Fruit fly (Drosophila melanogaster): ENCODE data around the gene fng.

Gene fng

DNA sequence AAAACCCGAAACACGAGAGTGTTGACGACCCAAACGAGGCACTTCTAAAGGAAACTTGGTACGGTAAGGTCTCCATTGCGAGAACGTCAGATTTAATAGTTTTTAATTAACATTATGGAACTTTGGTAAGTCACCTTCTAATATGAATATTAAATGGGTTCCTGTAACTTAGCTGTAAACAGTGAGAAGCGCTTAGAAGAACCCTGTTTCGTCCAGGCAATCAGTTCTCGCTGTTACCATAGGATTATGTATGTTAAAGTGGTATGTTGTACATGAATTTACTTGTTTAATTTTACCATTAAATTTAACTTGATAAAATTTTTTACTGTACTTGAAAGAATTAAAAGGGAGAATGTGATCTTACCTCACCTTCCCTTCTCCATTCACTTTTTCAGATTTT lies 27.5 kb downstream of the fng start (continued):
- no peak for TF ChIP-seq Nf-YB (GFP tag; optimal IDR thresholded peaks at IDR 0.05)
- no peak for TF ChIP-seq cas (GFP tag; IDR thresholded peaks at IDR 0.05)
- no peak for TF ChIP-seq C15 (GFP tag; IDR thresholded peaks at IDR 0.05)
- peak; percentile 45 for TF ChIP-seq Med (GFP tag)
- TF ChIP-seq chn (GFP tag; optimal IDR thresholded peaks at IDR 0.05) = no peak
- no peak for TF ChIP-seq crp (GFP tag; optimal IDR thresholded peaks at IDR 0.05)
- TF ChIP-seq jigr1 (GFP tag; IDR thresholded peaks at IDR 0.05) = no peak
- no peak for TF ChIP-seq her (GFP tag; optimal IDR thresholded peaks at IDR 0.05)
- no peak for TF ChIP-seq CG4707 (GFP tag; optimal IDR thresholded peaks at IDR 0.05)
- TF ChIP-seq ab (GFP tag; optimal IDR thresholded peaks at IDR 0.05) = no peak
- TF ChIP-seq CG3995 (GFP tag; optimal IDR thresholded peaks at IDR 0.05) = no peak
- no peak for TF ChIP-seq CG6272 (GFP tag; IDR thresholded peaks at IDR 0.05)
- TF ChIP-seq Rfx (GFP tag; IDR thresholded peaks at IDR 0.05) = no peak
- TF ChIP-seq CG6683 (GFP tag; optimal IDR thresholded peaks at IDR 0.05) = no peak
- TF ChIP-seq CG11723 (GFP tag; optimal IDR thresholded peaks at IDR 0.05) = no peak
- no peak for TF ChIP-seq Dfd (GFP tag; optimal IDR thresholded peaks at IDR 0.05)
- TF ChIP-seq crc (GFP tag; optimal IDR thresholded peaks at IDR 0.05) = no peak
- no peak for TF ChIP-seq jing (GFP tag; optimal IDR thresholded peaks at IDR 0.05)
- TF ChIP-seq Oli (tag; optimal IDR thresholded peaks at IDR 0.05) = peak; percentile 38
- TF ChIP-seq BtbVII (GFP tag; optimal IDR thresholded peaks at IDR 0.05) = no peak
- no peak for TF ChIP-seq CG18011 (GFP tag; optimal IDR thresholded peaks at IDR 0.05)
- TF ChIP-seq mam (GFP tag; optimal IDR thresholded peaks at IDR 0.05) = peak; percentile 16
- no peak for TF ChIP-seq exex (tag; optimal IDR thresholded peaks at IDR 0.05)
- no peak for TF ChIP-seq Eip74EF (GFP tag; optimal IDR thresholded peaks at IDR 0.05)
- TF ChIP-seq CG10959 (GFP tag; IDR thresholded peaks at IDR 0.05) = no peak
- peak; percentile 3 for TF ChIP-seq CG12391 (tag; optimal IDR thresholded peaks at IDR 0.05)
- no peak for TF ChIP-seq chm (GFP tag; IDR thresholded peaks at IDR 0.05)
- TF ChIP-seq abd-A (tag; optimal IDR thresholded peaks at IDR 0.05) = no peak
- no peak for TF ChIP-seq btn (GFP tag; optimal IDR thresholded peaks at IDR 0.05)
- no peak for TF ChIP-seq Optix (GFP tag; IDR thresholded peaks at IDR 0.05)
- TF ChIP-seq trh (GFP tag; optimal IDR thresholded peaks at IDR 0.05) = no peak
- TF ChIP-seq CG4617 (GFP tag; optimal IDR thresholded peaks at IDR 0.05; ENCODE audit: borderline replicate concordance) = no peak
- TF ChIP-seq CG1529 (GFP tag; optimal IDR thresholded peaks at IDR 0.05) = no peak
- TF ChIP-seq HLH54F (GFP tag; optimal IDR thresholded peaks at IDR 0.05) = no peak
- TF ChIP-seq CG12155 (GFP tag; optimal IDR thresholded peaks at IDR 0.05) = no peak
- TF ChIP-seq GATAe (GFP tag; conservative IDR thresholded peaks at IDR 0.05) = no peak
- no peak for TF ChIP-seq insv (GFP tag; optimal IDR thresholded peaks at IDR 0.05)
- TF ChIP-seq unc-4 (GFP tag; IDR thresholded peaks at IDR 0.05; ENCODE audit: partially characterized antibody) = no peak
- TF ChIP-seq seq (GFP tag; IDR thresholded peaks at IDR 0.05) = no peak
- TF ChIP-seq NfI (GFP tag; optimal IDR thresholded peaks at IDR 0.05) = peak; percentile 19
- TF ChIP-seq lola (GFP tag; optimal IDR thresholded peaks at IDR 0.05) = peak in 1 of 3 experiments; percentile 28
- no peak for TF ChIP-seq nerfin-2 (GFP tag; IDR thresholded peaks at IDR 0.05; ENCODE audit: partially characterized antibody)
- no peak for TF ChIP-seq gcm2 (GFP tag; optimal IDR thresholded peaks at IDR 0.05)
- no peak for TF ChIP-seq Rx (GFP tag; IDR thresholded peaks at IDR 0.05)
- no peak for TF ChIP-seq Ptx1 (GFP tag; IDR thresholded peaks at IDR 0.05)
- no peak for TF ChIP-seq da (GFP tag; optimal IDR thresholded peaks at IDR 0.05)
- peak in 1 of 2 experiments; percentile 15 for TF ChIP-seq Pdp1 (GFP tag; optimal IDR thresholded peaks at IDR 0.05)
- TF ChIP-seq dpn (GFP tag; optimal IDR thresholded peaks at IDR 0.05) = no peak
- TF ChIP-seq lov (optimal IDR thresholded peaks at IDR 0.05) = no peak
- no peak for TF ChIP-seq lov (GFP tag; IDR thresholded peaks at IDR 0.05)
- no peak for TF ChIP-seq ewg (GFP tag; optimal IDR thresholded peaks at IDR 0.05)
- peak; percentile 32 for TF ChIP-seq slbo (GFP tag; IDR thresholded peaks at IDR 0.05)

All from whole organism, embryonic.